Worm (Caenorhabditis elegans): ENCODE measurements around the gene C53B4.3.
A peak's percentile ranks its signal among the peaks of the same experiment; 100 is the strongest.

Gene C53B4.3

ce11 chrIV:8973249-8973958 is at the start of gene C53B4.3:
C53B4.3 (minus strand) TSS chrIV:8973712.
- no peak for TF ChIP-seq elt-3 (tag; optimal IDR thresholded peaks at IDR 0.05)
- TF ChIP-seq ceh-9 (tag; optimal IDR thresholded peaks at IDR 0.05): no peak
- TF ChIP-seq nhr-43 (tag; optimal IDR thresholded peaks at IDR 0.05; ENCODE audit: poor library complexity, severe bottlenecking): peak; percentile 92
- TF ChIP-seq nhr-12 (tag; optimal IDR thresholded peaks at IDR 0.05): no peak
- TF ChIP-seq nhr-67 (tag; optimal IDR thresholded peaks at IDR 0.05): no peak
- no peak for TF ChIP-seq nhr-11 (tag; optimal IDR thresholded peaks at IDR 0.05)
- TF ChIP-seq unc-62 (GFP tag; optimal IDR thresholded peaks at IDR 0.05): no peak
- no peak for TF ChIP-seq daf-12 (tag; optimal IDR thresholded peaks at IDR 0.05)
- peak in 1 of 2 experiments; percentile 27 for TF ChIP-seq eor-1 (tag; optimal IDR thresholded peaks at IDR 0.05)
- peak; percentile 52 for TF ChIP-seq nhr-25 (tag; optimal IDR thresholded peaks at IDR 0.05)
- TF ChIP-seq fkh-10 (GFP tag; optimal IDR thresholded peaks at IDR 0.05): no peak
- no peak for TF ChIP-seq ama-1 (optimal IDR thresholded peaks at IDR 0.05)
- TF ChIP-seq nhr-23 (tag; optimal IDR thresholded peaks at IDR 0.05): peak; percentile 60
- no peak for TF ChIP-seq unc-39 (tag; optimal IDR thresholded peaks at IDR 0.05)
- no peak for TF ChIP-seq pqm-1 (tag; optimal IDR thresholded peaks at IDR 0.05)
- no peak for TF ChIP-seq nhr-237 (tag; optimal IDR thresholded peaks at IDR 0.05)
- no peak for TF ChIP-seq jun-1 (tag; optimal IDR thresholded peaks at IDR 0.05)
- TF ChIP-seq zag-1 (tag; optimal IDR thresholded peaks at IDR 0.05): no peak
- TF ChIP-seq hmg-11 (tag; optimal IDR thresholded peaks at IDR 0.05): peak; percentile 32
- peak; percentile 71 for TF ChIP-seq lin-15B (tag; optimal IDR thresholded peaks at IDR 0.05)
- no peak for TF ChIP-seq egl-5 (tag; optimal IDR thresholded peaks at IDR 0.05)
- TF ChIP-seq snpc-4 (tag; optimal IDR thresholded peaks at IDR 0.05): peak; percentile 74
- no peak for TF ChIP-seq nhr-77 (tag; optimal IDR thresholded peaks at IDR 0.05)
- TF ChIP-seq lsy-12 (tag; optimal IDR thresholded peaks at IDR 0.05): peak; percentile 63
- peak; percentile 72 for TF ChIP-seq pha-4 (tag; optimal IDR thresholded peaks at IDR 0.05)
- no peak for TF ChIP-seq elt-1 (tag; optimal IDR thresholded peaks at IDR 0.05)
- TF ChIP-seq nfya-1 (tag; optimal IDR thresholded peaks at IDR 0.05; ENCODE audit: insufficient read depth): peak; percentile 39
- TF ChIP-seq R02D3.7 (tag; optimal IDR thresholded peaks at IDR 0.05): no peak
- peak; percentile 55 for TF ChIP-seq elt-2 (tag; optimal IDR thresholded peaks at IDR 0.05)
- TF ChIP-seq tbx-2 (tag; optimal IDR thresholded peaks at IDR 0.05): peak; percentile 24
- no peak for TF ChIP-seq nhr-76 (tag; optimal IDR thresholded peaks at IDR 0.05)
- no peak for TF ChIP-seq mml-1 (tag; optimal IDR thresholded peaks at IDR 0.05)
- TF ChIP-seq ztf-11 (tag; optimal IDR thresholded peaks at IDR 0.05): no peak

ce11 chrIV:9021245-9021779 is 47.8 kb upstream of the C53B4.3 start:
- no peak for TF ChIP-seq ztf-4 (tag; optimal IDR thresholded peaks at IDR 0.05)
- TF ChIP-seq pha-4 (tag; optimal IDR thresholded peaks at IDR 0.05): peak; percentile 36

ce11 chrIV:9020840-9021239 is 47.3 kb upstream of the C53B4.3 start, which contains the start of gene C53D6.4:
C53D6.4 (minus strand) TSS chrIV:9020940.
- TF ChIP-seq nhr-28 (tag; optimal IDR thresholded peaks at IDR 0.05): no peak
- no peak for TF ChIP-seq ceh-82 (tag; optimal IDR thresholded peaks at IDR 0.05)
- no peak for TF ChIP-seq hmg-11 (tag; optimal IDR thresholded peaks at IDR 0.05)
- no peak for TF ChIP-seq ztf-4 (tag; optimal IDR thresholded peaks at IDR 0.05)
- TF ChIP-seq fos-1 (tag; optimal IDR thresholded peaks at IDR 0.05): no peak
- TF ChIP-seq ztf-11 (tag; optimal IDR thresholded peaks at IDR 0.05): no peak
- TF ChIP-seq lin-15B (tag; optimal IDR thresholded peaks at IDR 0.05): no peak

- no peak for TF ChIP-seq elt-1 (tag; optimal IDR thresholded peaks at IDR 0.05)
- no peak for TF ChIP-seq ceh-28 (tag; optimal IDR thresholded peaks at IDR 0.05)
- no peak for TF ChIP-seq R02D3.7 (tag; optimal IDR thresholded peaks at IDR 0.05)
- no peak for TF ChIP-seq lsy-12 (tag; optimal IDR thresholded peaks at IDR 0.05)
- no peak for TF ChIP-seq nhr-67 (tag; optimal IDR thresholded peaks at IDR 0.05)
- TF ChIP-seq unc-39 (tag; optimal IDR thresholded peaks at IDR 0.05): no peak
- TF ChIP-seq ceh-82 (tag; optimal IDR thresholded peaks at IDR 0.05): no peak
- no peak for TF ChIP-seq jun-1 (tag; optimal IDR thresholded peaks at IDR 0.05)
Measured at ce11 chrIV:9016477-9016876, 43.0 kb upstream of the C53B4.3 start, which contains the start of gene acc-2. acc-2 (plus strand) TSS chrIV:9016777.
